Worm (Caenorhabditis elegans) whole organism, L3 larva: Measurements from ENCODE around the gene Y47D3A.32.

ENCODE experiments used
- lin-15B ChIP-seq: fragments of 150-350 bp; optimal IDR thresholded peaks from 2 replicates; lab custom pipeline; 2014; ENCODE audit warnings: missing biosample characterization, missing genetic modification characterization
- skn-1 ChIP-seq: fragments of 150-350 bp; optimal IDR thresholded peaks from 2 replicates; lab custom pipeline; 2014; ENCODE audit warnings: missing biosample characterization, missing genetic modification characterization

DNA sequence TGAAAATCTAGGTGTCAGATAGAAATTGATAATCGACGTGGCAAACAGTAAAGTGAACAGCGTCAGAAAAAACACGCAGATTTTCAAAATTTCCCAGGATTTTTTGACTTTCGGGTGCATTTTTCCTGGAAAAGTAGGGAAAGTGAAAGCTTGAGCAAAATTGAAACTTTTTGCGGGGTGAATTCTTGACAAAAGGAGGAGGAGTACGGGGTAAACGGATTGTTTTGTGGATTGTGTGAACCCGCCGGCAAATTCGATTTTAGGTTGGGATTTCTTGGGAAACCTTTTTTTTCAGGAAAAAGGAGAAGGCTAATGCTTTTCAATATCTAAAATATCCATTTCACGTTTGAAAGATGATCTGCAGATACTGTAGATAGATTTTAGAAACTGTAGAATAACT lies 17.4 kb upstream of the Y47D3A.32 start, which contains the start of gene Y47D3A.34:
- no peak for TF ChIP-seq skn-1 (tag; lab: Kevin White, UChicago)
- no peak for TF ChIP-seq lin-15B (tag; lab: Kevin White, UChicago)
